Worm (Caenorhabditis elegans) whole organism, L1 larva: Measurements from ENCODE around the gene F13B12.2.

Experiments
- C16A3.4 ChIP-seq: fragments of 150-350 bp; optimal IDR thresholded peaks from 2 replicates; lab custom pipeline; 2014; ENCODE audit warnings: missing biosample characterization, missing genetic modification characterization
- aha-1 ChIP-seq: fragments of 150-350 bp; optimal IDR thresholded peaks from 2 replicates; lab custom pipeline; 2014; ENCODE audit warnings: missing biosample characterization, missing genetic modification characterization
- alr-1 ChIP-seq: fragments of 200-800 bp; sonication (Bioruptor generic); optimal IDR thresholded peaks from 2 replicates; lab custom pipeline; 2018; ENCODE audit warnings: borderline replicate concordance, mild to moderate bottlenecking, missing genetic modification characterization, missing compliant biosample characterization
- ama-1 ChIP-seq: fragments of 150-350 bp; optimal IDR thresholded peaks from 2 replicates; lab custom pipeline; 2014
- egl-27 ChIP-seq, 2 experiments: fragments of 150-350 bp in 1 of 2; sonication (generic microtip); optimal IDR thresholded peaks; 3 replicates each; lab custom pipeline; 2017 to 2018; ENCODE audit warnings: missing biosample characterization in 2 of 2, missing genetic modification characterization in 2 of 2, missing genetic modification reagents in 2 of 2
- fkh-10 ChIP-seq: sonication (generic microtip); optimal IDR thresholded peaks from 2 replicates; lab custom pipeline; 2017; ENCODE audit warnings: missing biosample characterization, missing genetic modification reagents, missing genetic modification characterization
- jun-1 ChIP-seq: fragments of 150-350 bp; optimal IDR thresholded peaks from 2 replicates; lab custom pipeline; 2014; ENCODE audit warnings: missing biosample characterization, missing genetic modification reagents, missing genetic modification characterization
- lir-3 ChIP-seq: sonication (generic microtip); optimal IDR thresholded peaks from 2 replicates; lab custom pipeline; 2016; ENCODE audit warnings: mild to moderate bottlenecking, missing genetic modification characterization, moderate library complexity, missing compliant biosample characterization; ENCODE audit not compliant: poor library complexity
- mdl-1 ChIP-seq, 2 experiments: fragments of 150-350 bp; optimal IDR thresholded peaks; 2 replicates each; lab custom pipeline; 2014 to 2017; ENCODE audit warnings: missing biosample characterization in 2 of 2, missing genetic modification characterization in 2 of 2, inconsistent platforms in 1 of 2
- nhr-237 ChIP-seq: fragments of 150-350 bp; optimal IDR thresholded peaks from 2 replicates; lab custom pipeline; 2014; ENCODE audit warnings: missing biosample characterization, missing genetic modification characterization
- pag-3 ChIP-seq: sonication (generic microtip); optimal IDR thresholded peaks from 2 replicates; lab custom pipeline; 2017; ENCODE audit warnings: missing genetic modification characterization, mild to moderate bottlenecking, missing compliant biosample characterization, antibody characterized with exemption, borderline replicate concordance; ENCODE audit not compliant: insufficient read depth
- skn-1 ChIP-seq: fragments of 150-350 bp; optimal IDR thresholded peaks from 2 replicates; lab custom pipeline; 2014; ENCODE audit warnings: missing biosample characterization, missing genetic modification characterization
- unc-62 ChIP-seq: fragments of 150-350 bp; optimal IDR thresholded peaks from 2 replicates; lab custom pipeline; 2014; ENCODE audit warnings: missing biosample characterization, missing genetic modification reagents, missing genetic modification characterization
- ztf-11 ChIP-seq, 2 experiments: sonication (generic microtip); optimal IDR thresholded peaks; 2 replicates each; lab custom pipeline; 2016 to 2017; ENCODE audit warnings: missing genetic modification characterization in 2 of 2, missing biosample characterization in 1 of 2, missing compliant biosample characterization in 1 of 2

DNA sequence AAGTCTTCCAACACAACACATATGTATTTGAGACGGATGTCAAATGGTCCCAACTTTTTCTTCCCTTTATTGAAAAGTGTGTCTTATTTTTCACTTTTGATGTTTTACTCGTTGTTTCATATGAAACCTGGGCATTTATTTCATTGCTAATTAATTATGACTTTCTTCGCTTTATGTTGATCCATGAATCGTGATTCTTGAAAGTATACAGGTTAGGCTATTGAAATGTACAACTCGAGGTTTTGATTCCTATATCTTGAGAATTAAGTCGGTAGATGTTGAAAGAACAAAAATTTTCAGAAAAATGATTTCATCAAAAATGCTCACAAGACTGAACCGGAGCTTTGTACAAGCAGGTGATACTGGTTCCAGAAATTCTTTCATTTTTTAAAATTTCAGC, 41.8 kb downstream of the F13B12.2 start, which contains the start of gene nfu-1:
- TF ChIP-seq ztf-11 (tag; optimal IDR thresholded peaks at IDR 0.05; lab: Kevin White, UChicago) (no peak), aha-1 (tag; lab: Kevin White, UChicago) (no peak), alr-1 (tag; lab: Kevin White, UChicago) (no peak), egl-27 (tag; optimal IDR thresholded peaks at IDR 0.05; lab: Kevin White, UChicago) (no peak), pag-3 (tag; lab: Kevin White, UChicago) (no peak), lir-3 (tag; lab: Kevin White, UChicago) (no peak), unc-62 (GFP tag; lab: Kevin White, UChicago) (no peak), nhr-237 (no peak), C16A3.4 (tag; lab: Kevin White, UChicago) (no peak), mdl-1 (tag; optimal IDR thresholded peaks at IDR 0.05; lab: Kevin White, UChicago) (no peak), jun-1 (tag; lab: Kevin White, UChicago) (no peak), fkh-10 (GFP tag; lab: Kevin White, UChicago) (no peak), skn-1 (tag; lab: Kevin White, UChicago) (no peak), ama-1 (lab: Kevin White, UChicago) (no peak)
